Worm (Caenorhabditis elegans) whole organism, L1 larva: ENCODE results near the gene lfi-1.

Experiments used
- C16A3.4 ChIP-seq: fragments of 150-350 bp; optimal IDR thresholded peaks from 2 replicates; lab custom pipeline; 2014; ENCODE audit warnings: missing biosample characterization, missing genetic modification characterization
- Y116A8C.19 ChIP-seq: sonication (generic microtip); optimal IDR thresholded peaks from 2 replicates; lab custom pipeline; 2016; ENCODE audit warnings: missing compliant biosample characterization, missing genetic modification characterization, borderline replicate concordance
- aha-1 ChIP-seq: fragments of 150-350 bp; optimal IDR thresholded peaks from 2 replicates; lab custom pipeline; 2014; ENCODE audit warnings: missing biosample characterization, missing genetic modification characterization
- alr-1 ChIP-seq: fragments of 200-800 bp; sonication (Bioruptor generic); optimal IDR thresholded peaks from 2 replicates; lab custom pipeline; 2018; ENCODE audit warnings: borderline replicate concordance, mild to moderate bottlenecking, missing genetic modification characterization, missing compliant biosample characterization
- aly-2 ChIP-seq: fragments of 150-350 bp; optimal IDR thresholded peaks from 2 replicates; lab custom pipeline; 2014; ENCODE audit warnings: missing biosample characterization, missing genetic modification characterization
- ceh-63 ChIP-seq: fragments of 200-800 bp; sonication (Bioruptor generic); optimal IDR thresholded peaks from 2 replicates; lab custom pipeline; 2018; ENCODE audit warnings: mild to moderate bottlenecking, missing genetic modification characterization, missing compliant biosample characterization
- ceh-8 ChIP-seq: fragments of 200-800 bp; sonication (Bioruptor generic); optimal IDR thresholded peaks from 2 replicates; lab custom pipeline; 2018; ENCODE audit warnings: mild to moderate bottlenecking, missing genetic modification characterization, moderate library complexity, missing compliant biosample characterization
- ceh-82 ChIP-seq, 3 experiments: fragments of 150-350 bp in 1 of 3; sonication (generic microtip) in 2 of 3; optimal IDR thresholded peaks; 2 replicates each; lab custom pipeline; 2014 to 2017; ENCODE audit warnings: missing biosample characterization in 3 of 3, missing genetic modification characterization in 3 of 3
- ceh-90 ChIP-seq: sonication (generic microtip); optimal IDR thresholded peaks from 2 replicates; lab custom pipeline; 2016; ENCODE audit warnings: missing genetic modification characterization, missing compliant biosample characterization
- dsc-1 ChIP-seq: sonication (generic microtip); optimal IDR thresholded peaks from 2 replicates; lab custom pipeline; 2016; ENCODE audit warnings: mild to moderate bottlenecking, missing genetic modification characterization, missing compliant biosample characterization
- efl-1 ChIP-seq, 4 experiments: fragments of 150-350 bp; optimal IDR thresholded peaks in 3 of 4; peaks in 1 of 4; 1 replicate in 1 of 4; 2 replicates in 3 of 4; lab custom pipeline; 2014; ENCODE audit warnings: missing biosample characterization in 2 of 4, missing genetic modification characterization in 2 of 4, missing genetic modification reagents in 2 of 4
- efl-3 ChIP-seq: fragments of 200-800 bp; sonication (Bioruptor generic); optimal IDR thresholded peaks from 2 replicates; lab custom pipeline; 2018; ENCODE audit warnings: mild to moderate bottlenecking, missing genetic modification characterization, missing compliant biosample characterization
- egl-27 ChIP-seq, 2 experiments: fragments of 150-350 bp in 1 of 2; sonication (generic microtip); optimal IDR thresholded peaks; 3 replicates each; lab custom pipeline; 2017 to 2018; ENCODE audit warnings: missing biosample characterization in 2 of 2, missing genetic modification characterization in 2 of 2, missing genetic modification reagents in 2 of 2
- elt-2 ChIP-seq: sonication (generic microtip); optimal IDR thresholded peaks from 2 replicates; lab custom pipeline; 2016; ENCODE audit warnings: missing genetic modification characterization, mild to moderate bottlenecking, inconsistent platforms, missing compliant biosample characterization, missing genetic modification reagents
- elt-3 ChIP-seq, 6 experiments: fragments of 150-350 bp in 1 of 6; sonication (generic microtip); optimal IDR thresholded peaks; 2 replicates each; lab custom pipeline; 2017 to 2018; ENCODE audit warnings: missing biosample characterization in 6 of 6, missing genetic modification characterization in 6 of 6, inconsistent platforms in 1 of 6
- ets-5 ChIP-seq: fragments of 200-800 bp; sonication (Bioruptor generic); IDR thresholded peaks from 2 replicates; pipeline ENCODE4 v1.3.6; 2022; ENCODE audit warnings: missing genetic modification characterization, missing compliant biosample characterization
- fkh-4 ChIP-seq: sonication (generic microtip); optimal IDR thresholded peaks from 2 replicates; lab custom pipeline; 2016; ENCODE audit warnings: missing compliant biosample characterization, missing genetic modification characterization, borderline replicate concordance
- fkh-8 ChIP-seq: sonication (generic microtip); optimal IDR thresholded peaks from 2 replicates; lab custom pipeline; 2016; ENCODE audit warnings: mild to moderate bottlenecking, missing genetic modification characterization, missing compliant biosample characterization
- fos-1 ChIP-seq: fragments of 150-350 bp; optimal IDR thresholded peaks from 2 replicates; lab custom pipeline; 2014; ENCODE audit warnings: missing biosample characterization, missing genetic modification characterization
- grh-1 ChIP-seq: fragments of 200-800 bp; sonication (Bioruptor generic); IDR thresholded peaks from 2 replicates; pipeline ENCODE4 v1.3.6; 2022; ENCODE audit warnings: missing genetic modification reagents, missing genetic modification characterization, missing compliant biosample characterization
- hlh-17 ChIP-seq: fragments of 200-800 bp; sonication (Bioruptor generic); optimal IDR thresholded peaks from 2 replicates; lab custom pipeline; 2018; ENCODE audit warnings: missing genetic modification characterization, mild to moderate bottlenecking, missing compliant biosample characterization, moderate library complexity, borderline replicate concordance
- irx-1 ChIP-seq: sonication (generic microtip); optimal IDR thresholded peaks from 2 replicates; lab custom pipeline; 2016; ENCODE audit warnings: missing genetic modification characterization, missing compliant biosample characterization
- lin-39 ChIP-seq: fragments of 150-350 bp; optimal IDR thresholded peaks from 2 replicates; lab custom pipeline; 2014; ENCODE audit warnings: missing biosample characterization, missing genetic modification reagents, missing genetic modification characterization
- lir-3 ChIP-seq: sonication (generic microtip); optimal IDR thresholded peaks from 2 replicates; lab custom pipeline; 2016; ENCODE audit warnings: mild to moderate bottlenecking, missing genetic modification characterization, moderate library complexity, missing compliant biosample characterization; ENCODE audit not compliant: poor library complexity
- lsy-2 ChIP-seq, 2 experiments: fragments of 150-350 bp; optimal IDR thresholded peaks; 2 replicates each; lab custom pipeline; 2014; ENCODE audit warnings: missing biosample characterization in 2 of 2, missing genetic modification characterization in 2 of 2
- mab-9 ChIP-seq: fragments of 200-800 bp; sonication (Bioruptor generic); IDR thresholded peaks from 2 replicates; pipeline ENCODE4 v1.3.6; 2022; ENCODE audit warnings: missing genetic modification reagents, missing genetic modification characterization, missing compliant biosample characterization
- mep-1 ChIP-seq: fragments of 150-350 bp; optimal IDR thresholded peaks from 2 replicates; lab custom pipeline; 2014; ENCODE audit warnings: missing biosample characterization, missing genetic modification characterization
- nhr-11 ChIP-seq: fragments of 150-350 bp; optimal IDR thresholded peaks from 2 replicates; lab custom pipeline; 2014; ENCODE audit warnings: missing biosample characterization, missing genetic modification characterization
- nhr-12 ChIP-seq: sonication (generic microtip); optimal IDR thresholded peaks from 2 replicates; lab custom pipeline; 2017; ENCODE audit warnings: missing biosample characterization, missing genetic modification characterization
- nhr-19 ChIP-seq: fragments of 200-800 bp; sonication (Bioruptor generic); conservative IDR thresholded peaks from 2 replicates; pipeline ENCODE4 v1.3.6; 2022; ENCODE audit warnings: missing genetic modification characterization, missing compliant biosample characterization
- nhr-20 ChIP-seq: sonication (generic microtip); optimal IDR thresholded peaks from 2 replicates; lab custom pipeline; 2016; ENCODE audit warnings: mild to moderate bottlenecking, missing genetic modification characterization, missing compliant biosample characterization
- nhr-237 ChIP-seq: fragments of 150-350 bp; optimal IDR thresholded peaks from 2 replicates; lab custom pipeline; 2014; ENCODE audit warnings: missing biosample characterization, missing genetic modification characterization
- nhr-28 ChIP-seq: fragments of 150-350 bp; optimal IDR thresholded peaks from 2 replicates; lab custom pipeline; 2014; ENCODE audit warnings: missing biosample characterization, missing genetic modification characterization
- nhr-71 ChIP-seq: sonication (generic microtip); optimal IDR thresholded peaks from 2 replicates; lab custom pipeline; 2016; ENCODE audit warnings: mild to moderate bottlenecking, missing genetic modification characterization, moderate library complexity, missing compliant biosample characterization
- nhr-76 ChIP-seq: sonication (generic microtip); optimal IDR thresholded peaks from 2 replicates; lab custom pipeline; 2017; ENCODE audit warnings: missing biosample characterization, missing genetic modification characterization
- nhr-84 ChIP-seq: sonication (generic microtip); optimal IDR thresholded peaks from 2 replicates; lab custom pipeline; 2017; ENCODE audit warnings: missing biosample characterization, missing genetic modification characterization
- pax-3 ChIP-seq: fragments of 200-800 bp; sonication (Bioruptor generic); optimal IDR thresholded peaks from 2 replicates; lab custom pipeline; 2018; ENCODE audit warnings: mild to moderate bottlenecking, missing genetic modification characterization, moderate library complexity, missing compliant biosample characterization
- pqm-1 ChIP-seq: sonication (generic microtip); optimal IDR thresholded peaks from 3 replicates; lab custom pipeline; 2017; ENCODE audit warnings: missing biosample characterization, missing genetic modification characterization
- rnt-1 ChIP-seq: sonication (generic microtip); optimal IDR thresholded peaks from 2 replicates; lab custom pipeline; 2016; ENCODE audit warnings: mild to moderate bottlenecking, missing genetic modification characterization, moderate library complexity, missing compliant biosample characterization
- snu-23 ChIP-seq: sonication (generic microtip); optimal IDR thresholded peaks from 2 replicates; lab custom pipeline; 2016; ENCODE audit warnings: missing genetic modification characterization, missing compliant biosample characterization
- sup-37 ChIP-seq: fragments of 200-800 bp; sonication (Bioruptor generic); optimal IDR thresholded peaks from 2 replicates; lab custom pipeline; 2018; ENCODE audit warnings: mild to moderate bottlenecking, missing genetic modification characterization, missing compliant biosample characterization
- swsn-7 ChIP-seq: sonication (generic microtip); optimal IDR thresholded peaks from 2 replicates; lab custom pipeline; 2016; ENCODE audit warnings: missing genetic modification characterization, missing compliant biosample characterization
- tbx-2 ChIP-seq: sonication (generic microtip); optimal IDR thresholded peaks from 2 replicates; lab custom pipeline; 2016; ENCODE audit warnings: missing genetic modification characterization, missing compliant biosample characterization
- tlp-1 ChIP-seq: fragments of 150-350 bp; optimal IDR thresholded peaks from 2 replicates; lab custom pipeline; 2014; ENCODE audit warnings: missing biosample characterization, missing genetic modification characterization
- unc-86 ChIP-seq: sonication (generic microtip); optimal IDR thresholded peaks from 2 replicates; lab custom pipeline; 2016; ENCODE audit warnings: missing genetic modification characterization, missing compliant biosample characterization
- unc-98 ChIP-seq: fragments of 200-800 bp; sonication (Bioruptor generic); IDR thresholded peaks from 2 replicates; pipeline ENCODE4 v1.3.6; 2022; ENCODE audit warnings: missing genetic modification characterization, missing compliant biosample characterization
- vab-15 ChIP-seq: sonication (generic microtip); optimal IDR thresholded peaks from 2 replicates; lab custom pipeline; 2017; ENCODE audit warnings: missing genotype, mild to moderate bottlenecking, missing genetic modification characterization, missing compliant biosample characterization
- xbp-1 ChIP-seq: sonication (generic microtip); optimal IDR thresholded peaks from 2 replicates; lab custom pipeline; 2016; ENCODE audit warnings: missing genetic modification characterization, missing compliant biosample characterization
- zag-1 ChIP-seq: fragments of 150-350 bp; optimal IDR thresholded peaks from 2 replicates; lab custom pipeline; 2014; ENCODE audit warnings: missing biosample characterization, missing genetic modification characterization
- ztf-4 ChIP-seq: fragments of 150-350 bp; optimal IDR thresholded peaks from 2 replicates; lab custom pipeline; 2014; ENCODE audit warnings: missing biosample characterization, missing genetic modification characterization

lfi-1 gene

DNA sequence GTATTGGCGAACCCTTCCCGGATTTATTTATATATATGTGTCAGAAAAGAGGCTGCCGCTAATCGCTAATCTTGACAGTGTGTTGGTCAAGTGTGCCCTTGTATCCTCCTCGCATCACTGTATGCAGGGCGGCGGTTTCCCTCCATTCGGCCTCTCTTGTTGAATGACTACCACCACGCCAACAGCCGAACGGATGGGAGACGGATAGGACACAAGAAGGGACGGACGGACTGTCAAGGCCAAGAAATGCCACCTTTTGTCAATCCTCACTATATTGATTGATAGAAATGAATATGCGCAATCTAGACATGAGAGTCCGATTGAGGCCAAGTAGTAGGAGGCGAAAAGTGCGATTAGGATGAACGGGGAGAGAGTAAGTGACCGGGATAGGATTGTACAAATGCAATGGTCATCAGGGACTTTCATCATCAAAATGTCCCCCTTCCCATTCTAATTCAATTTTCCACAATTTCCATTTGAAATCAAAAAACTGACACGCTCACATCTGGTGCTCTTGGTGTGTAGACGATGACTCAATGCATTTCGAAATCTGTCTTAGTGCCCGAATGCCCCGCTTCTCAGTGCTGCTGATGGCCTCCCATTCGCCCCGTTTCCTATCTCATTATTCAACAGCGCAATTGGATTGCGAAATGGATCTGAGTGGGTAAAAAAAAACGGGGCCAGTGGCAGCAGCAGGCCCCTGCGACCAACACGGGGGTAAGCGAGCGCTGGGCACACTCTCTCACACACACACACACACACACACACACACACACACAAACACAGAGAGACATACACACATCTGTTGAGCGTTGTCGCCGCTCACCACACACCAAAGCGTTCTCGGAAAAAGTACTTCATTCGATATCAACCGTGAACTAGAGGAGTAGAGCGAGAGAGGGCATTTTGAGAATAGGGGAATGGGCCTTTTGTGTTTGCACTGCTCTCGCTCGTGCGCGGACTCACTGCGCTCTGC is 14.7 kb upstream of the lfi-1 start:
- TF ChIP-seq pax-3 (no peak), aly-2 (tag; lab: Kevin White, UChicago) (no peak), hlh-17 (GFP tag; lab: Kevin White, UChicago) (no peak), ceh-63 (GFP tag; lab: Kevin White, UChicago) (peak; percentile 52), unc-98 (GFP tag; lab: Robert Waterston, UW) (no peak), ztf-4 (tag; lab: Kevin White, UChicago) (peak; percentile 53), fkh-8 (tag; lab: Kevin White, UChicago) (peak; percentile 73), nhr-237 (tag; lab: Kevin White, UChicago) (no peak), alr-1 (tag; lab: Kevin White, UChicago) (no peak), lin-39 (no peak), snu-23 (GFP tag; lab: Kevin White, UChicago) (peak; percentile 41), Y116A8C.19 (no peak), unc-86 (peak; percentile 43), efl-1 (optimal IDR thresholded peaks at IDR 0.05; lab: Kevin White, UChicago) (peak in 1 of 2 experiments; percentile 24), efl-1 (GFP tag; optimal IDR thresholded peaks at IDR 0.05 in 1 of 2; lab: Kevin White, UChicago) (peak in 1 of 2 experiments; percentile 67), efl-3 (no peak), ets-5 (GFP tag; lab: Robert Waterston, UW) (no peak), nhr-84 (tag; lab: Kevin White, UChicago) (no peak), lir-3 (tag; lab: Kevin White, UChicago) (no peak), rnt-1 (tag; lab: Kevin White, UChicago) (peak; percentile 60), C16A3.4 (peak; percentile 44), irx-1 (tag; lab: Kevin White, UChicago) (peak; percentile 39), ceh-90 (tag; lab: Kevin White, UChicago) (peak; percentile 17), nhr-71 (peak; percentile 81), mab-9 (GFP tag; lab: Robert Waterston, UW) (no peak), sup-37 (GFP tag; lab: Kevin White, UChicago) (peak; percentile 31), lsy-2 (tag; optimal IDR thresholded peaks at IDR 0.05; lab: Kevin White, UChicago) (peak; percentile 42 to 65), nhr-20 (tag; lab: Kevin White, UChicago) (peak; percentile 48), grh-1 (no peak), swsn-7 (tag; lab: Kevin White, UChicago) (peak; percentile 60), nhr-76 (no peak), elt-2 (tag; lab: Kevin White, UChicago) (no peak), dsc-1 (tag; lab: Kevin White, UChicago) (peak; percentile 54), egl-27 (tag; optimal IDR thresholded peaks at IDR 0.05; lab: Kevin White, UChicago) (peak in 1 of 2 experiments; percentile 49), fos-1 (tag; lab: Kevin White, UChicago) (no peak), nhr-19 (GFP tag; lab: Robert Waterston, UW) (peak; percentile 43; the same call in 1 of the 2 replicates), zag-1 (tag; lab: Kevin White, UChicago) (no peak), aha-1 (tag; lab: Kevin White, UChicago) (no peak), ceh-82 (tag; optimal IDR thresholded peaks at IDR 0.05; lab: Kevin White, UChicago) (peak; percentile 12 to 64 (median 51)), vab-15 (no peak), elt-3 (tag; optimal IDR thresholded peaks at IDR 0.05; lab: Kevin White, UChicago) (no peak), nhr-11 (tag; lab: Kevin White, UChicago) (peak; percentile 22), tlp-1 (tag; lab: Kevin White, UChicago) (no peak), nhr-28 (tag; lab: Kevin White, UChicago) (no peak), xbp-1 (tag; lab: Kevin White, UChicago) (peak; percentile 31), tbx-2 (tag; lab: Kevin White, UChicago) (peak; percentile 60), ceh-8 (GFP tag; lab: Kevin White, UChicago) (peak; percentile 49), pqm-1 (tag; lab: Kevin White, UChicago) (no peak), fkh-4 (tag; lab: Kevin White, UChicago) (no peak), nhr-12 (no peak), mep-1 (tag; lab: Kevin White, UChicago) (peak; percentile 43)
